Worm (Caenorhabditis elegans) whole organism, early embryonic: ENCODE results near the gene cth-2.

Source experiments
- F13C5.2 ChIP-seq: sonication (generic microtip); optimal IDR thresholded peaks from 2 replicates; lab custom pipeline; 2017; ENCODE audit warnings: mild to moderate bottlenecking, missing genetic modification characterization, inconsistent platforms, missing compliant biosample characterization
- aly-1 ChIP-seq: sonication (generic microtip); optimal IDR thresholded peaks from 2 replicates; lab custom pipeline; 2016; ENCODE audit warnings: missing genetic modification characterization, missing compliant biosample characterization
- ama-1 ChIP-seq: fragments of 150-350 bp; optimal IDR thresholded peaks from 2 replicates; lab custom pipeline; 2014
- ceh-36 ChIP-seq: sonication (generic microtip); optimal IDR thresholded peaks from 2 replicates; lab custom pipeline; 2016; ENCODE audit warnings: missing genetic modification characterization, inconsistent platforms, missing compliant biosample characterization
- ets-7 ChIP-seq: sonication (generic microtip); optimal IDR thresholded peaks from 2 replicates; lab custom pipeline; 2016; ENCODE audit warnings: missing genotype, missing genetic modification characterization, missing compliant biosample characterization
- hmbx-1 ChIP-seq: sonication (generic microtip); optimal IDR thresholded peaks from 2 replicates; lab custom pipeline; 2016; ENCODE audit warnings: mild to moderate bottlenecking, missing genetic modification characterization, missing compliant biosample characterization
- pes-1 ChIP-seq: fragments of 200-800 bp; sonication (Bioruptor generic); IDR thresholded peaks from 2 replicates; pipeline ENCODE4 v1.3.6; 2022; ENCODE audit warnings: missing genetic modification reagents, missing genetic modification characterization, missing compliant biosample characterization
- scrt-1 ChIP-seq: fragments of 200-800 bp; sonication (Bioruptor generic); IDR thresholded peaks from 2 replicates; pipeline ENCODE4 v1.3.6; 2022; ENCODE audit warnings: missing genetic modification characterization, missing compliant biosample characterization
- sea-1 ChIP-seq: fragments of 200-800 bp; sonication (Bioruptor generic); conservative IDR thresholded peaks from 2 replicates; pipeline ENCODE4 v1.3.6; 2022; ENCODE audit warnings: missing genetic modification characterization, missing compliant biosample characterization
- tbx-11 ChIP-seq: fragments of 200-800 bp; sonication (Bioruptor generic); IDR thresholded peaks from 2 replicates; pipeline ENCODE4 v1.3.6; 2022; ENCODE audit warnings: missing genetic modification characterization, missing compliant biosample characterization
- tbx-37 ChIP-seq: fragments of 200-800 bp; sonication (Bioruptor generic); conservative IDR thresholded peaks from 2 replicates; pipeline ENCODE4 v1.3.6; 2022; ENCODE audit warnings: missing genetic modification reagents, missing genetic modification characterization, missing compliant biosample characterization
- tra-4 ChIP-seq: sonication (generic microtip); optimal IDR thresholded peaks from 2 replicates; lab custom pipeline; 2017; ENCODE audit warnings: missing genetic modification characterization, missing compliant biosample characterization

DNA sequence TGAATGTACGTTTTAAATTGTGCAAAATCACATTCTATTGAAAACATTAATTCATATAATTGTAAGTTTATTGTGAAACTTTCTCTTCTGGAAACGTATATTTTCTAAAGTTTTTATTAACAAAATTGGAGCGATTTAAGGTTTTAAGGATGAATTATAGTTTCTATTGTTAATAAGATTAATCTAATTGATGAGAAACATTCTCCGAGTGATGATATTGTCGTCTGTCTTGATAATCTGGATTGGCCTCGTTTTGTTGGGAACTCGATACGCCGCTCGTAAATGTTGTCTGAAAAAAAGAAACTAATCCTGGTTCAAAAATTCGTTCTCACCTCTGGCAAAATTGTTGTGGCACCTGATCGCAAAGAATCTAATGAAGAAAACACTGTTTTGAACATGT, 48.6 kb upstream of the cth-2 start:
- TF ChIP-seq aly-1 (tag; lab: Kevin White, UChicago): no peak
- no peak for TF ChIP-seq ama-1 (lab: Kevin White, UChicago)
- no peak for TF ChIP-seq ceh-36 (tag; lab: Kevin White, UChicago)
- no peak for TF ChIP-seq sea-1 (GFP tag; lab: Robert Waterston, UW)
- no peak for TF ChIP-seq hmbx-1 (tag; lab: Kevin White, UChicago)
- TF ChIP-seq ets-7 (tag; lab: Kevin White, UChicago): no peak
- TF ChIP-seq tra-4 (tag; lab: Kevin White, UChicago): no peak
- no peak for TF ChIP-seq scrt-1 (GFP tag; lab: Robert Waterston, UW)
- TF ChIP-seq tbx-11 (GFP tag; lab: Robert Waterston, UW): no peak
- TF ChIP-seq tbx-37: no peak
- TF ChIP-seq pes-1 (GFP tag; lab: Robert Waterston, UW): no peak
- TF ChIP-seq F13C5.2 (tag; lab: Kevin White, UChicago): no peak
